Worm (Caenorhabditis elegans) whole organism, L3 larva: ENCODE measurements around the gene asm-2.

ENCODE experiments used
- R02D3.7 ChIP-seq: fragments of 150-350 bp; optimal IDR thresholded peaks from 2 replicates; lab custom pipeline; 2014; ENCODE audit warnings: missing biosample characterization, missing genetic modification characterization
- ZK546.5 ChIP-seq: sonication (generic microtip); optimal IDR thresholded peaks from 2 replicates; lab custom pipeline; 2017; ENCODE audit warnings: missing biosample characterization, missing genetic modification characterization
- aly-2 ChIP-seq: fragments of 150-350 bp; optimal IDR thresholded peaks from 2 replicates; lab custom pipeline; 2014; ENCODE audit warnings: missing biosample characterization, missing genetic modification characterization
- ceh-16 ChIP-seq: sonication (generic microtip); optimal IDR thresholded peaks from 2 replicates; lab custom pipeline; 2017; ENCODE audit warnings: missing biosample characterization, missing genetic modification characterization
- ceh-28 ChIP-seq: fragments of 150-350 bp; optimal IDR thresholded peaks from 2 replicates; lab custom pipeline; 2014; ENCODE audit warnings: missing biosample characterization, missing genetic modification reagents, missing genetic modification characterization
- ceh-82 ChIP-seq: fragments of 150-350 bp; optimal IDR thresholded peaks from 2 replicates; lab custom pipeline; 2014; ENCODE audit warnings: missing biosample characterization, missing genetic modification characterization
- ceh-9 ChIP-seq: sonication (generic microtip); optimal IDR thresholded peaks from 2 replicates; lab custom pipeline; 2018; ENCODE audit warnings: missing biosample characterization, missing genetic modification characterization
- daf-12 ChIP-seq: fragments of 150-350 bp; optimal IDR thresholded peaks from 2 replicates; lab custom pipeline; 2014; ENCODE audit warnings: missing biosample characterization, missing genetic modification reagents, missing genetic modification characterization
- egl-27 ChIP-seq: sonication (generic microtip); optimal IDR thresholded peaks from 4 replicates; lab custom pipeline; 2017; ENCODE audit warnings: missing biosample characterization, missing genetic modification reagents, missing genetic modification characterization
- egl-5 ChIP-seq: fragments of 150-350 bp; optimal IDR thresholded peaks from 2 replicates; lab custom pipeline; 2017; ENCODE audit warnings: missing biosample characterization, missing genetic modification reagents, missing genetic modification characterization, inconsistent platforms
- elt-1 ChIP-seq: fragments of 150-350 bp; optimal IDR thresholded peaks from 2 replicates; lab custom pipeline; 2014; ENCODE audit warnings: missing biosample characterization, missing genetic modification characterization
- elt-2 ChIP-seq: sonication (generic microtip); optimal IDR thresholded peaks from 2 replicates; lab custom pipeline; 2016; ENCODE audit warnings: missing genetic modification reagents, mild to moderate bottlenecking, missing genetic modification characterization, missing compliant biosample characterization
- elt-3 ChIP-seq, 3 experiments: fragments of 150-350 bp in 1 of 3; sonication (generic microtip) in 2 of 3; optimal IDR thresholded peaks; 2 replicates in 2 of 3; 4 replicates in 1 of 3; lab custom pipeline; 2014 to 2017; ENCODE audit warnings: missing biosample characterization in 3 of 3, missing genetic modification characterization in 3 of 3
- eor-1 ChIP-seq, 2 experiments: fragments of 150-350 bp; optimal IDR thresholded peaks; 2 replicates each; lab custom pipeline; 2014 to 2018; ENCODE audit warnings: missing biosample characterization in 2 of 2, missing genetic modification characterization in 2 of 2
- fkh-10 ChIP-seq: sonication (generic microtip); optimal IDR thresholded peaks from 2 replicates; lab custom pipeline; 2017; ENCODE audit warnings: missing biosample characterization, missing genetic modification reagents, missing genetic modification characterization
- fkh-2 ChIP-seq: fragments of 150-350 bp; optimal IDR thresholded peaks from 2 replicates; lab custom pipeline; 2014; ENCODE audit warnings: missing biosample characterization, missing genetic modification reagents, missing genetic modification characterization
- fos-1 ChIP-seq: fragments of 150-350 bp; optimal IDR thresholded peaks from 2 replicates; lab custom pipeline; 2014; ENCODE audit warnings: missing biosample characterization, missing genetic modification characterization
- hmg-11 ChIP-seq: sonication (generic microtip); optimal IDR thresholded peaks from 2 replicates; lab custom pipeline; 2016; ENCODE audit warnings: missing genetic modification characterization, missing compliant biosample characterization
- jun-1 ChIP-seq: fragments of 150-350 bp; optimal IDR thresholded peaks from 2 replicates; lab custom pipeline; 2014; ENCODE audit warnings: missing biosample characterization, missing genetic modification reagents, missing genetic modification characterization
- lin-15B ChIP-seq: fragments of 150-350 bp; optimal IDR thresholded peaks from 2 replicates; lab custom pipeline; 2014; ENCODE audit warnings: missing biosample characterization, missing genetic modification characterization
- lin-39 ChIP-seq: fragments of 150-350 bp; optimal IDR thresholded peaks from 2 replicates; lab custom pipeline; 2018; ENCODE audit warnings: missing biosample characterization, missing genetic modification reagents, missing genetic modification characterization
- lsy-12 ChIP-seq: sonication (generic microtip); optimal IDR thresholded peaks from 2 replicates; lab custom pipeline; 2016; ENCODE audit warnings: mild to moderate bottlenecking, missing genetic modification characterization, missing compliant biosample characterization
- mdl-1 ChIP-seq: fragments of 150-350 bp; optimal IDR thresholded peaks from 2 replicates; lab custom pipeline; 2014; ENCODE audit warnings: missing biosample characterization, missing genetic modification characterization
- nfya-1 ChIP-seq: sonication (generic microtip); optimal IDR thresholded peaks from 2 replicates; lab custom pipeline; 2017; ENCODE audit warnings: missing genetic modification characterization, mild to moderate bottlenecking, missing compliant biosample characterization, antibody characterized with exemption, moderate library complexity; ENCODE audit not compliant: insufficient read depth
- nhr-11 ChIP-seq: fragments of 150-350 bp; optimal IDR thresholded peaks from 2 replicates; lab custom pipeline; 2014; ENCODE audit warnings: missing biosample characterization, missing genetic modification characterization
- nhr-12 ChIP-seq: fragments of 150-350 bp; optimal IDR thresholded peaks from 2 replicates; lab custom pipeline; 2014; ENCODE audit warnings: missing biosample characterization, missing genetic modification characterization
- nhr-23 ChIP-seq: fragments of 150-350 bp; optimal IDR thresholded peaks from 2 replicates; lab custom pipeline; 2014; ENCODE audit warnings: missing biosample characterization, missing genetic modification reagents, missing genetic modification characterization
- nhr-237 ChIP-seq: fragments of 150-350 bp; optimal IDR thresholded peaks from 2 replicates; lab custom pipeline; 2014; ENCODE audit warnings: missing biosample characterization, missing genetic modification characterization
- nhr-25 ChIP-seq: sonication (generic microtip); optimal IDR thresholded peaks from 2 replicates; lab custom pipeline; 2017; ENCODE audit warnings: missing biosample characterization, missing genetic modification characterization
- nhr-28 ChIP-seq: fragments of 150-350 bp; optimal IDR thresholded peaks from 2 replicates; lab custom pipeline; 2014; ENCODE audit warnings: missing biosample characterization, missing genetic modification characterization
- nhr-43 ChIP-seq: sonication (generic microtip); optimal IDR thresholded peaks from 2 replicates; lab custom pipeline; 2016; ENCODE audit warnings: mild to moderate bottlenecking, missing genetic modification characterization, missing compliant biosample characterization; ENCODE audit not compliant: poor library complexity, severe bottlenecking
- nhr-67 ChIP-seq: fragments of 150-350 bp; optimal IDR thresholded peaks from 2 replicates; lab custom pipeline; 2014; ENCODE audit warnings: missing biosample characterization, missing genetic modification characterization
- nhr-76 ChIP-seq: fragments of 150-350 bp; sonication (generic microtip); optimal IDR thresholded peaks from 5 replicates; lab custom pipeline; 2014; ENCODE audit warnings: missing biosample characterization, missing genetic modification characterization
- pha-4 ChIP-seq: fragments of 150-350 bp; optimal IDR thresholded peaks from 2 replicates; lab custom pipeline; 2014; ENCODE audit warnings: missing biosample characterization, missing genetic modification reagents, missing genetic modification characterization
- pqm-1 ChIP-seq: fragments of 150-350 bp; optimal IDR thresholded peaks from 2 replicates; lab custom pipeline; 2017; ENCODE audit warnings: missing biosample characterization, missing genetic modification characterization, inconsistent platforms
- sea-2 ChIP-seq: fragments of 150-350 bp; sonication (generic microtip); optimal IDR thresholded peaks from 4 replicates; lab custom pipeline; 2014; ENCODE audit warnings: missing biosample characterization, missing genetic modification reagents, missing genetic modification characterization
- skn-1 ChIP-seq: fragments of 150-350 bp; optimal IDR thresholded peaks from 2 replicates; lab custom pipeline; 2014; ENCODE audit warnings: missing biosample characterization, missing genetic modification characterization
- snpc-4 ChIP-seq: fragments of 150-350 bp; optimal IDR thresholded peaks from 2 replicates; lab custom pipeline; 2014; ENCODE audit warnings: missing biosample characterization, missing genetic modification characterization
- tbx-2 ChIP-seq: sonication (generic microtip); optimal IDR thresholded peaks from 2 replicates; lab custom pipeline; 2016; ENCODE audit warnings: mild to moderate bottlenecking, missing genetic modification characterization, missing compliant biosample characterization
- unc-62 ChIP-seq: fragments of 150-350 bp; sonication (generic microtip); optimal IDR thresholded peaks from 4 replicates; lab custom pipeline; 2014; ENCODE audit warnings: missing biosample characterization, missing genetic modification reagents, missing genetic modification characterization
- ztf-11 ChIP-seq: fragments of 150-350 bp; optimal IDR thresholded peaks from 2 replicates; lab custom pipeline; 2014; ENCODE audit warnings: missing biosample characterization, missing genetic modification characterization

Gene asm-2

DNA sequence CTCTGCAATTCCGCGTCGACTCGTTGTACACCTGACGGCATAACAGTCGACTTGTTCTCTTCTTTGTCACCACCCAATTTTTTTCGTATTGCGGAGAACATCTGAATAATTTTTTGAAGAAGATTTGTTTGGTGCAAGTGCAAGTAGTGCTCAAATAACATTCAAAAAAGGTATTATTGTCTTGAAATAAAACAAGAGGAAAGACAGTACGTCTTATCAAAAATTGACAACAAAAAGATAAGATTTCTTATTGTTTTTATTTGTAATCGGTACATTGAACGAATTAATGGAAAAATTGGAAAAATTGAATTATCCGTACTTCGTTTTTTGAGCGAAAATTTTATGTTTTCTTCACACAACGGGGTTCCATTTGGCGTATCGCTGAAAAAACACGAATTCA lies 18.3 kb downstream of the asm-2 start, which contains the start of gene F08G12.1:
Gene F08G12.1 (minus strand): TSS at position 101 of the 400 bp plus-strand sequence.
- TF ChIP-seq ceh-28 (tag; lab: Kevin White, UChicago) (no peak), elt-1 (tag; lab: Kevin White, UChicago) (no peak), eor-1 (tag; optimal IDR thresholded peaks at IDR 0.05; lab: Kevin White, UChicago) (no peak), ceh-16 (no peak), unc-62 (GFP tag; lab: Kevin White, UChicago) (no peak), pqm-1 (tag; lab: Kevin White, UChicago) (no peak), hmg-11 (no peak), ZK546.5 (tag; lab: Kevin White, UChicago) (no peak), egl-27 (tag; lab: Kevin White, UChicago) (no peak), sea-2 (GFP tag; lab: Kevin White, UChicago) (no peak), ztf-11 (no peak), snpc-4 (tag; lab: Kevin White, UChicago) (no peak)

- TF ChIP-seq elt-1 (tag; lab: Kevin White, UChicago) (peak; percentile 36), ceh-82 (tag; lab: Kevin White, UChicago) (no peak), fkh-10 (GFP tag; lab: Kevin White, UChicago) (peak; percentile 12), egl-5 (tag; lab: Kevin White, UChicago) (peak; percentile 72), eor-1 (tag; optimal IDR thresholded peaks at IDR 0.05; lab: Kevin White, UChicago) (no peak), tbx-2 (tag; lab: Kevin White, UChicago) (peak; percentile 57), jun-1 (tag; lab: Kevin White, UChicago) (peak; percentile 72), nhr-43 (peak; percentile 40), nfya-1 (tag; lab: Kevin White, UChicago) (peak; percentile 87), ceh-28 (tag; lab: Kevin White, UChicago) (peak; percentile 28), elt-2 (tag; lab: Kevin White, UChicago) (peak; percentile 81), skn-1 (tag; lab: Kevin White, UChicago) (peak; percentile 45), ZK546.5 (tag; lab: Kevin White, UChicago) (no peak), nhr-23 (tag; lab: Kevin White, UChicago) (peak; percentile 68), lsy-12 (tag; lab: Kevin White, UChicago) (peak; percentile 34), nhr-76 (tag; lab: Kevin White, UChicago) (no peak), pha-4 (tag; lab: Kevin White, UChicago) (peak; percentile 93), snpc-4 (tag; lab: Kevin White, UChicago) (peak; percentile 89), mdl-1 (tag; lab: Kevin White, UChicago) (peak; percentile 36), nhr-11 (no peak), aly-2 (no peak), nhr-67 (tag; lab: Kevin White, UChicago) (no peak), hmg-11 (peak; percentile 91), ceh-16 (no peak), nhr-28 (tag; lab: Kevin White, UChicago) (no peak), unc-62 (GFP tag; lab: Kevin White, UChicago) (no peak), nhr-12 (tag; lab: Kevin White, UChicago) (no peak), nhr-25 (peak; percentile 89), elt-3 (tag; optimal IDR thresholded peaks at IDR 0.05; lab: Kevin White, UChicago) (peak in 1 of 3 experiments; percentile 7), lin-15B (tag; lab: Kevin White, UChicago) (peak; percentile 77), lin-39 (peak; percentile 89), fkh-2 (tag; lab: Kevin White, UChicago) (no peak), pqm-1 (tag; lab: Kevin White, UChicago) (peak; percentile 71)
These were observed 24.3 kb downstream of the asm-2 start, which contains the start of the genes snrp-40.1 and F08G12.3 for ce11 chrX:11299642-11300307. Gene snrp-40.1, minus strand, starts transcription at chrX:11299784. Gene F08G12.3, plus strand, starts transcription at chrX:11300257.

- no peak for TF ChIP-seq daf-12 (tag; lab: Kevin White, UChicago)
- no peak for TF ChIP-seq pqm-1 (tag; lab: Kevin White, UChicago)
- no peak for TF ChIP-seq pha-4 (tag; lab: Kevin White, UChicago)
- TF ChIP-seq skn-1 (tag; lab: Kevin White, UChicago), result no peak
- no peak for TF ChIP-seq R02D3.7 (tag; lab: Kevin White, UChicago)
- TF ChIP-seq lsy-12 (tag; lab: Kevin White, UChicago), result no peak
- TF ChIP-seq nhr-237 (tag; lab: Kevin White, UChicago), result no peak
- TF ChIP-seq nhr-43, result no peak
- no peak for TF ChIP-seq nfya-1 (tag; lab: Kevin White, UChicago)
- TF ChIP-seq snpc-4 (tag; lab: Kevin White, UChicago), result no peak
- no peak for TF ChIP-seq ZK546.5 (tag; lab: Kevin White, UChicago)
- TF ChIP-seq fos-1, result no peak
- TF ChIP-seq ceh-9 (tag; lab: Kevin White, UChicago), result no peak
- TF ChIP-seq nhr-76 (tag; lab: Kevin White, UChicago), result no peak
These were observed 27.2 kb downstream of the asm-2 start, which contains the start of gene inx-2 for ce11 chrX:11296683-11297365. Gene inx-2, minus strand, starts transcription at chrX:11296733.
